Worm (Caenorhabditis elegans) whole organism, midembryonic: Measurements from ENCODE around the gene spp-16.

Source experiments
- cog-1 ChIP-seq: sonication (generic microtip); optimal IDR thresholded peaks from 2 replicates; lab custom pipeline; 2016; ENCODE audit warnings: missing genetic modification characterization, missing compliant biosample characterization
- klf-2 ChIP-seq: fragments of 200-800 bp; sonication (Bioruptor generic); conservative IDR thresholded peaks from 2 replicates; pipeline ENCODE4 v1.3.6; 2022; ENCODE audit warnings: missing genetic modification reagents, missing genetic modification characterization, missing compliant biosample characterization

DNA sequence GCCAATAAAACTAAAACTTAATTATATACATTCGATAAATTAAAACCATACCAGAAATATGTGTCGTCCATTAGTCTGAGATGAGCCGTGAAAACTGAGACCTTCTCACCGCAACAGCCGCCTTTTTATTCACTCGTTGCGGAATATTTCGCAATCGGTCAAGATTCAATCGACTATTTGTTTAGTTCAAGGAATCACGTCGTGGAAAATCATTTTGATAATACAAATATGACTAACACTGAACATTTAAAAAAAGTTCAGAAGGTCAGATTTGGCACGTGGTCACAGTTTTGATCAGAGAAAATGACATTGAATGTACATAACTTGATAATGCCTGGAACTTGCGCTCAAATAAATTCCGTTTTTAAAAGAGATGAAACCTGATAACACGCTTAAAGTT, 37.6 kb upstream of the spp-16 start, which contains the start of gene F17C11.11:
- TF ChIP-seq klf-2 (GFP tag; lab: Robert Waterston, UW) (no peak), cog-1 (tag; lab: Kevin White, UChicago) (no peak)
